Worm (Caenorhabditis elegans): ENCODE measurements around the gene aipr-1.
A peak's percentile ranks its signal among the peaks of the same experiment; 100 is the strongest.

Gene aipr-1

ce11 chrII:6563238-6563637 is 30.8 kb downstream of the aipr-1 start (continued):
- TF ChIP-seq Y75B8A.6 (GFP tag; IDR thresholded peaks at IDR 0.05) (no peak), cey-2 (tag; optimal IDR thresholded peaks at IDR 0.05; ENCODE audit: borderline replicate concordance, insufficient read depth) (no peak), dmd-8 (GFP tag; IDR thresholded peaks at IDR 0.05) (no peak), nhr-11 (tag; optimal IDR thresholded peaks at IDR 0.05) (no peak), ztf-11 (tag; optimal IDR thresholded peaks at IDR 0.05) (no peak), dpl-1 (GFP tag; optimal IDR thresholded peaks at IDR 0.05) (no peak), duxl-1 (tag; optimal IDR thresholded peaks at IDR 0.05; ENCODE audit: poor library complexity) (no peak), aly-2 (tag; optimal IDR thresholded peaks at IDR 0.05) (no peak), ZK546.5 (tag; optimal IDR thresholded peaks at IDR 0.05) (no peak), lin-29 (GFP tag; IDR thresholded peaks at IDR 0.05) (no peak), zag-1 (tag; optimal IDR thresholded peaks at IDR 0.05) (no peak), nhr-6 (tag; optimal IDR thresholded peaks at IDR 0.05) (no peak), rbr-2 (tag; optimal IDR thresholded peaks at IDR 0.05) (no peak), hif-1 (tag; optimal IDR thresholded peaks at IDR 0.05) (peak in 1 of 2 experiments; percentile 7), zip-11 (GFP tag; IDR thresholded peaks at IDR 0.05) (no peak), mdl-1 (tag; optimal IDR thresholded peaks at IDR 0.05) (peak in 1 of 2 experiments; percentile 27), F37D6.2 (tag; optimal IDR thresholded peaks at IDR 0.05) (peak; percentile 27), F44E2.7 (GFP tag; IDR thresholded peaks at IDR 0.05) (no peak)

- TF ChIP-seq lin-29 (GFP tag; IDR thresholded peaks at IDR 0.05) (0 out of 2 replicates have a peak, but pooled peaks have one; percentile 37), nhr-48 (tag; optimal IDR thresholded peaks at IDR 0.05) (peak; percentile 69), lir-3 (tag; optimal IDR thresholded peaks at IDR 0.05) (no peak), pqm-1 (tag; optimal IDR thresholded peaks at IDR 0.05) (no peak), hmg-1.1 (GFP tag; IDR thresholded peaks at IDR 0.05) (no peak), nhr-25 (tag; optimal IDR thresholded peaks at IDR 0.05; ENCODE audit: borderline replicate concordance, insufficient read depth) (peak; percentile 91), ama-1 (optimal IDR thresholded peaks at IDR 0.05) (peak; percentile 10), unc-62 (GFP tag; optimal IDR thresholded peaks at IDR 0.05 in 1 of 2) (peak in 1 of 2 experiments; percentile 92), unc-62 (tag; optimal IDR thresholded peaks at IDR 0.05) (no peak), dve-1 (tag; optimal IDR thresholded peaks at IDR 0.05; ENCODE audit: insufficient read depth) (peak; percentile 27), daf-16 (GFP tag; optimal IDR thresholded peaks at IDR 0.05) (peak in 1 of 2 experiments; percentile 62), daf-16 (tag; optimal IDR thresholded peaks at IDR 0.05) (peak; percentile 12), mxl-3 (GFP tag; optimal IDR thresholded peaks at IDR 0.05) (peak; percentile 37), mdl-1 (tag; optimal IDR thresholded peaks at IDR 0.05) (peak in 1 of 2 experiments; percentile 54), hlh-11 (tag; optimal IDR thresholded peaks at IDR 0.05) (peak; percentile 61), lin-39 (tag; optimal IDR thresholded peaks at IDR 0.05) (no peak), nhr-28 (tag; optimal IDR thresholded peaks at IDR 0.05) (peak; percentile 70), cey-2 (tag; optimal IDR thresholded peaks at IDR 0.05; ENCODE audit: borderline replicate concordance, insufficient read depth) (peak; percentile 82)
Observed at ce11 chrII:6562203-6562867, 31.7 kb downstream of the aipr-1 start.

- TF ChIP-seq D1046.2 (GFP tag; IDR thresholded peaks at IDR 0.05) (no peak), nhr-76 (tag; optimal IDR thresholded peaks at IDR 0.05) (no peak), daf-16 (GFP tag; optimal IDR thresholded peaks at IDR 0.05) (no peak), daf-16 (tag; optimal IDR thresholded peaks at IDR 0.05) (peak; percentile 20), mxl-2 (GFP tag; conservative IDR thresholded peaks at IDR 0.05) (no peak), ceh-82 (tag; optimal IDR thresholded peaks at IDR 0.05) (no peak), Y48G9A.11 (GFP tag; IDR thresholded peaks at IDR 0.05) (no peak), tag-97 (GFP tag; IDR thresholded peaks at IDR 0.05) (no peak), lin-29 (GFP tag; IDR thresholded peaks at IDR 0.05) (no peak), jun-1 (tag; optimal IDR thresholded peaks at IDR 0.05) (no peak), ctbp-1 (GFP tag; IDR thresholded peaks at IDR 0.05) (no peak), ZK337.2 (GFP tag; IDR thresholded peaks at IDR 0.05) (0 out of 2 replicates have a peak, but pooled peaks have one; percentile 3), nhr-25 (tag; optimal IDR thresholded peaks at IDR 0.05; ENCODE audit: borderline replicate concordance, insufficient read depth) (no peak), R02D3.7 (tag; optimal IDR thresholded peaks at IDR 0.05) (no peak), tra-1 (GFP tag; IDR thresholded peaks at IDR 0.05) (0 out of 2 replicates have a peak, but pooled peaks have one; percentile 54), nhr-11 (tag; optimal IDR thresholded peaks at IDR 0.05) (peak; percentile 35), cey-2 (tag; optimal IDR thresholded peaks at IDR 0.05; ENCODE audit: borderline replicate concordance, insufficient read depth) (no peak), gei-8 (GFP tag; optimal IDR thresholded peaks at IDR 0.05) (no peak), hlh-30 (tag; optimal IDR thresholded peaks at IDR 0.05; ENCODE audit: insufficient read depth) (peak; percentile 91), egl-43 (GFP tag; IDR thresholded peaks at IDR 0.05) (no peak), unc-39 (tag; optimal IDR thresholded peaks at IDR 0.05) (no peak)
Observed at ce11 chrII:6561300-6561699, 32.8 kb downstream of the aipr-1 start, which contains the start of gene F18C5.10. Gene F18C5.10 (minus strand): TSS chrII:6561444.
